Fruit fly (Drosophila melanogaster) whole organism, wandering third instar larva: ENCODE measurements around the gene SsRbeta.
A peak's percentile ranks its signal among the peaks of the same experiment; 100 is the strongest.

Experiments used
- Abd-B ChIP-seq: fragments of >200 bp; optimal IDR thresholded peaks from 2 replicates; lab custom pipeline; 2017; ENCODE audit warnings: missing biosample characterization, missing genetic modification characterization
- CG32264 ChIP-seq: fragments of 200-800 bp; sonication (Bioruptor generic); optimal IDR thresholded peaks from 2 replicates; lab custom pipeline; 2016; ENCODE audit warnings: missing biosample characterization, missing genetic modification characterization
- HLH106 ChIP-seq: fragments of 200-800 bp; optimal IDR thresholded peaks from 3 replicates; lab custom pipeline; 2019; ENCODE audit warnings: missing biosample characterization, mild to moderate bottlenecking, missing genetic modification characterization, moderate library complexity
- Myc ChIP-seq: fragments of >200 bp; optimal IDR thresholded peaks from 2 replicates; lab custom pipeline; 2017
- N ChIP-seq: fragments of >200 bp; optimal IDR thresholded peaks from 2 replicates; lab custom pipeline; 2018; ENCODE audit warnings: missing biosample characterization, missing external identifiers, missing genetic modification characterization
- Vsx2 ChIP-seq: fragments of 200-300, 225-300 bp; sonication (Bioruptor generic); optimal IDR thresholded peaks from 2 replicates; lab custom pipeline; 2018; ENCODE audit warnings: missing biosample characterization, missing genetic modification characterization; ENCODE audit not compliant: partially characterized antibody
- dl ChIP-seq, 2 experiments: fragments of 175-275, 200-275 bp in 1 of 2; fragments of 200-275 bp in 1 of 2; sonication (Bioruptor generic); optimal IDR thresholded peaks; lab custom pipeline; 2018; ENCODE audit warnings: mild to moderate bottlenecking in 2 of 2, missing biosample characterization in 2 of 2, missing genetic modification characterization in 2 of 2, moderate library complexity in 2 of 2; ENCODE audit not compliant: partially characterized antibody in 2 of 2, insufficient read depth in 1 of 2
- dsf ChIP-seq: sonication (Bioruptor generic); optimal IDR thresholded peaks from 2 replicates; lab custom pipeline; 2016; ENCODE audit warnings: missing biosample characterization, missing genetic modification characterization, borderline replicate concordance
- usp ChIP-seq: fragments of >200 bp; optimal IDR thresholded peaks from 2 replicates; lab custom pipeline; 2017; ENCODE audit warnings: missing biosample characterization, missing genetic modification characterization
- woc ChIP-seq: sonication (Bioruptor generic); optimal IDR thresholded peaks from 2 replicates; lab custom pipeline; 2016; ENCODE audit warnings: missing biosample characterization, mild to moderate bottlenecking, missing genetic modification characterization

dm6 chr3L:16149418-16150160, 20.2 kb downstream of the SsRbeta start:
- no peak for TF ChIP-seq dsf (GFP tag; lab: Kevin White, UChicago)
- no peak for TF ChIP-seq CG32264 (GFP tag; lab: Kevin White, UChicago)
- no peak for TF ChIP-seq Vsx2
- TF ChIP-seq N (GFP tag; lab: Kevin White, UChicago), result no peak
- TF ChIP-seq dl (GFP tag; optimal IDR thresholded peaks at IDR 0.05; lab: Kevin White, UChicago; ENCODE audit: insufficient read depth in 1 of 2, partially characterized antibody in 2 of 2), result peak in 1 of 2 experiments; percentile 42
- no peak for TF ChIP-seq usp (GFP tag; lab: Kevin White, UChicago)
- TF ChIP-seq Myc, result no peak
- TF ChIP-seq HLH106 (tag; lab: Kevin White, UChicago), result no peak
- TF ChIP-seq woc, result peak; percentile 26
- no peak for TF ChIP-seq Abd-B (GFP tag; lab: Kevin White, UChicago)
